Worm (Caenorhabditis elegans) whole organism, mixed stage, embryonic: ENCODE measurements around the gene dlat-1.

Source experiments
- M03D4.4 ChIP-seq: sonication (generic microtip); optimal IDR thresholded peaks from 2 replicates; lab custom pipeline; 2017; ENCODE audit warnings: mild to moderate bottlenecking, missing genetic modification characterization, missing compliant biosample characterization
- bed-3 ChIP-seq: fragments of 200-800 bp; sonication (Bioruptor generic); optimal IDR thresholded peaks from 3 replicates; lab custom pipeline; 2018; ENCODE audit warnings: mild to moderate bottlenecking, missing genetic modification characterization, moderate library complexity, missing compliant biosample characterization
- blmp-1 ChIP-seq: fragments of 150-350 bp; optimal IDR thresholded peaks from 2 replicates; lab custom pipeline; 2014; ENCODE audit warnings: missing biosample characterization, missing genetic modification characterization
- ceh-39 ChIP-seq: fragments of 150-350 bp; optimal IDR thresholded peaks from 2 replicates; lab custom pipeline; 2014; ENCODE audit warnings: missing biosample characterization, missing genetic modification characterization
- ceh-43 ChIP-seq: fragments of 200-800 bp; sonication (Bioruptor generic); optimal IDR thresholded peaks from 2 replicates; lab custom pipeline; 2018; ENCODE audit warnings: mild to moderate bottlenecking, missing genetic modification characterization, moderate library complexity, missing compliant biosample characterization
- ceh-83 ChIP-seq: fragments of 200-800 bp; sonication (Bioruptor generic); optimal IDR thresholded peaks from 2 replicates; lab custom pipeline; 2018; ENCODE audit warnings: mild to moderate bottlenecking, missing genetic modification characterization, missing compliant biosample characterization
- ces-1 ChIP-seq: fragments of 150-350 bp; optimal IDR thresholded peaks from 2 replicates; lab custom pipeline; 2014; ENCODE audit warnings: missing biosample characterization, missing genetic modification reagents, missing genetic modification characterization
- cnd-1 ChIP-seq: fragments of 200-800 bp; sonication (Bioruptor generic); optimal IDR thresholded peaks from 2 replicates; lab custom pipeline; 2018; ENCODE audit warnings: mild to moderate bottlenecking, missing genetic modification characterization, missing compliant biosample characterization
- drap-1 ChIP-seq: fragments of 200-800 bp; sonication (Bioruptor generic); optimal IDR thresholded peaks from 3 replicates; lab custom pipeline; 2018; ENCODE audit warnings: mild to moderate bottlenecking, missing genetic modification characterization, missing compliant biosample characterization
- elt-1 ChIP-seq: sonication (generic microtip); optimal IDR thresholded peaks from 2 replicates; lab custom pipeline; 2017; ENCODE audit warnings: missing genetic modification characterization, mild to moderate bottlenecking, missing compliant biosample characterization, antibody characterized with exemption, moderate library complexity, borderline replicate concordance; ENCODE audit not compliant: insufficient read depth
- elt-3 ChIP-seq: fragments of 150-350 bp; optimal IDR thresholded peaks from 2 replicates; lab custom pipeline; 2014; ENCODE audit warnings: missing biosample characterization, missing genetic modification characterization
- flh-1 ChIP-seq: fragments of 200-800 bp; sonication (Bioruptor generic); optimal IDR thresholded peaks from 2 replicates; lab custom pipeline; 2018; ENCODE audit warnings: mild to moderate bottlenecking, missing genetic modification characterization, moderate library complexity, missing compliant biosample characterization
- ham-2 ChIP-seq: fragments of 200-800 bp; sonication (Bioruptor generic); optimal IDR thresholded peaks from 2 replicates; lab custom pipeline; 2018; ENCODE audit warnings: mild to moderate bottlenecking, missing genetic modification characterization, missing compliant biosample characterization
- hlh-1 ChIP-seq: fragments of 150-350 bp; optimal IDR thresholded peaks from 2 replicates; lab custom pipeline; 2014; ENCODE audit warnings: missing biosample characterization, missing genetic modification reagents, missing genetic modification characterization
- lin-13 ChIP-seq: fragments of 150-350 bp; optimal IDR thresholded peaks from 2 replicates; lab custom pipeline; 2014; ENCODE audit warnings: missing biosample characterization, missing genetic modification characterization
- lin-32 ChIP-seq: fragments of 200-800 bp; sonication (Bioruptor generic); optimal IDR thresholded peaks from 2 replicates; lab custom pipeline; 2018; ENCODE audit warnings: mild to moderate bottlenecking, missing genetic modification characterization, missing compliant biosample characterization
- lsy-2 ChIP-seq: fragments of 150-350 bp; optimal IDR thresholded peaks from 2 replicates; lab custom pipeline; 2014; ENCODE audit warnings: missing biosample characterization, missing genetic modification characterization
- mab-5 ChIP-seq: fragments of 150-350 bp; optimal IDR thresholded peaks from 2 replicates; lab custom pipeline; 2014; ENCODE audit warnings: missing biosample characterization, missing genetic modification characterization
- mls-2 ChIP-seq: sonication (generic microtip); optimal IDR thresholded peaks from 2 replicates; lab custom pipeline; 2016; ENCODE audit warnings: mild to moderate bottlenecking, missing genetic modification characterization, moderate library complexity, missing compliant biosample characterization
- nhr-12 ChIP-seq: fragments of 150-350 bp; optimal IDR thresholded peaks from 2 replicates; lab custom pipeline; 2014; ENCODE audit warnings: missing biosample characterization, missing genetic modification characterization
- nhr-2 ChIP-seq: fragments of 150-350 bp; optimal IDR thresholded peaks from 2 replicates; lab custom pipeline; 2014; ENCODE audit warnings: missing biosample characterization, missing genetic modification characterization
- nhr-237 ChIP-seq: fragments of 150-350 bp; optimal IDR thresholded peaks from 2 replicates; lab custom pipeline; 2014; ENCODE audit warnings: missing biosample characterization, missing genetic modification characterization
- nhr-28 ChIP-seq: fragments of 150-350 bp; optimal IDR thresholded peaks from 2 replicates; lab custom pipeline; 2014; ENCODE audit warnings: missing biosample characterization, missing genetic modification characterization
- nhr-76 ChIP-seq: sonication (generic microtip); optimal IDR thresholded peaks from 2 replicates; lab custom pipeline; 2017; ENCODE audit warnings: missing biosample characterization, missing genetic modification characterization
- sem-2 ChIP-seq: fragments of 200-800 bp; sonication (Bioruptor generic); optimal IDR thresholded peaks from 2 replicates; lab custom pipeline; 2018; ENCODE audit warnings: mild to moderate bottlenecking, missing genetic modification characterization, missing compliant biosample characterization
- snpc-4 ChIP-seq: fragments of 150-350 bp; optimal IDR thresholded peaks from 2 replicates; lab custom pipeline; 2014; ENCODE audit warnings: missing biosample characterization, missing genetic modification characterization
- sptf-1 ChIP-seq: sonication (generic microtip); optimal IDR thresholded peaks from 2 replicates; lab custom pipeline; 2017; ENCODE audit warnings: mild to moderate bottlenecking, missing genetic modification characterization, moderate library complexity, missing compliant biosample characterization
- tbx-8 ChIP-seq: fragments of 200-800 bp; sonication (Bioruptor generic); optimal IDR thresholded peaks from 2 replicates; lab custom pipeline; 2018; ENCODE audit warnings: mild to moderate bottlenecking, missing genetic modification characterization, moderate library complexity, missing compliant biosample characterization
- unc-120 ChIP-seq: sonication (generic microtip); optimal IDR thresholded peaks from 2 replicates; lab custom pipeline; 2017; ENCODE audit warnings: missing genetic modification characterization, missing compliant biosample characterization; ENCODE audit not compliant: poor library complexity, severe bottlenecking
- unc-39 ChIP-seq: fragments of 150-350 bp; optimal IDR thresholded peaks from 2 replicates; lab custom pipeline; 2014; ENCODE audit warnings: missing biosample characterization, missing genetic modification characterization
- unc-62 ChIP-seq: fragments of 150-350 bp; optimal IDR thresholded peaks from 2 replicates; lab custom pipeline; 2014; ENCODE audit warnings: missing biosample characterization, missing genetic modification reagents, missing genetic modification characterization
- zip-8 ChIP-seq: fragments of 150-350 bp; optimal IDR thresholded peaks from 2 replicates; lab custom pipeline; 2014; ENCODE audit warnings: missing biosample characterization, missing genetic modification characterization
- ztf-11 ChIP-seq: fragments of 150-350 bp; optimal IDR thresholded peaks from 2 replicates; lab custom pipeline; 2014; ENCODE audit warnings: missing biosample characterization, missing genetic modification characterization

dlat-1 gene

DNA sequence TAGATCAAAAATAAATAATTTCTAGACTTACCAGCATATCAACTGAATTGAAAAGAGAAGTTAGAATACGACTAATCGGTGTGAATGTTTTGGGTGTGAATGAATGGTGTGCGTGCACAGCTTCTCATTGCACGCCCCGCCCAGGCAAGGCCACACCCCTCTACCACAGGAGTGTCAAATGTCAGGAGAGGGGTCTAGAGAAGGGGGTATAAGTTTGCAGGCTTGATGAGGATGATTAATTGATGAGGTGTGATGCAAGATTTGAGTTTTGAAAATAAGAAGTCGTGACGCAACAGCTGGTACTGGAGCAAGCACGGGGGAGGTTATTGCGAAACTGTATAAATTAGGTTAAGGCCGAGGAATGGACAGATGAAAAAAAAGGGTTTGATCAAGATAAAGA, 14.8 kb downstream of the dlat-1 start, which contains the start of gene egl-1:
Gene egl-1, minus strand, starts transcription at position 101 of the 400 bp plus-strand sequence.
- TF ChIP-seq zip-8 (tag; lab: Kevin White, UChicago) (peak; percentile 77), flh-1 (no peak), tbx-8 (GFP tag; lab: Kevin White, UChicago) (no peak), ceh-43 (GFP tag; lab: Kevin White, UChicago) (no peak)
- TF ChIP-seq, all 35 proteins: peak for 1

DNA sequence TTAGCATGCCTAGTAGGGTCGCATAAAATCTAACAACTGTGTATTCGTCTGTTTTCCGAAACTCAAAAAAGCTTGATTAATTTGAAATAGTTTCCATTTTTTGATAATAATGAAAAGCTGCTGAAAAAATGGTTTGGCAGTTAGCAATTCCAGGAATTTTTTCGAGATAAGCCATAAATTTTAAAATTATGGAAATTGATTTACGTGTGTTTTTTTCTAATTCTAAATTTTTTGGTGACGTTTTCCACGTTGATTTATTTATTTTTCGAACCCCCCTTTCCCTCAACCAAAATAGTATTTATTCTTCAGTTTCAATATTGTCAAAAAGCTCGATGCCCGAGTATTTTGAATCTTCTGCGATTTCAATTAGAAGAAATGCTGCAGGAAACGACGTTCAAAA, 18.2 kb downstream of the dlat-1 start, which contains the start of gene F23B12.1:
Gene F23B12.1, plus strand, starts transcription at position 301 of the 400 bp plus-strand sequence.
- TF ChIP-seq unc-62 (GFP tag; lab: Kevin White, UChicago) (no peak), nhr-28 (no peak), nhr-76 (tag; lab: Kevin White, UChicago) (no peak), M03D4.4 (no peak), sptf-1 (tag; lab: Kevin White, UChicago) (no peak), sem-2 (GFP tag; lab: Kevin White, UChicago) (no peak), mab-5 (tag; lab: Kevin White, UChicago) (no peak), cnd-1 (tag; lab: Kevin White, UChicago) (no peak), nhr-237 (tag; lab: Kevin White, UChicago) (no peak), mls-2 (tag; lab: Kevin White, UChicago) (no peak), elt-3 (no peak), lin-32 (GFP tag; lab: Kevin White, UChicago) (no peak), lin-13 (no peak), ham-2 (GFP tag; lab: Kevin White, UChicago) (no peak), flh-1 (no peak), nhr-2 (tag; lab: Kevin White, UChicago) (no peak), tbx-8 (GFP tag; lab: Kevin White, UChicago) (no peak), unc-120 (no peak)

DNA sequence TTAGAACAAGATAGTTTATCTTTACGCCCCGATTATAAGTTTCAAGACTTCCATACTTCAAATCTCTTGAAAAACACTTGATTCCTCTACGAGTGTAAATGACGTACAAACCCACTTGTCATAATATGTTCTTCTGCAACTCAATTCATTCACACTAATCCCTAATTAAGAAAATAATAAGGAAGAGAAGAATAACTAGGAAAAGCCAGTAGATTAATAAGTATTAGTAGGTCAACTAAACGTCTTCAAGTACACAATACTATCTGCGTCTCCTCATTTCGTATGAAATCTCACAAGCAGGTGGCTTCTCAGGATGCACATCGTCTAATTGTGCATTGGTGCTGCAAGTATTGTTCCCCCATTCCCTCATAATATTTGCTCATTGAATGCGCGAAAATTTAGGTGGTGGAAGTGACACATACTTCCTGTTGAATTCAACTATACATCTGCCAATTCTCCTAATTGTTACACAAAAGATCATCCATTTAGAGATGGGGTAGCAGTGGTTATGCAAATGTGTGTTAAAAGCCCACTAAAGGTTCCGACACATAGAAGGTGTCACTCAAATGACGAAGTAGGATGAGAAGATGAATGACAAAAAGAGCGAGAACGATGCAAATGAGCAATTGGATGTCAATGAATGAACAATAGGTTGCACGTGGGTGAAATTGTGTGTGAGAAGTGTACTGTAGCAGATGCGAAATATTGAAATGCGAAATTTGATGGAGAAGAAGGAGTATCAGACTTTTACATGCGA, 19.8 kb downstream of the dlat-1 start:
- TF ChIP-seq lin-32 (GFP tag; lab: Kevin White, UChicago) (no peak), nhr-12 (no peak), ces-1 (peak; percentile 59), nhr-237 (tag; lab: Kevin White, UChicago) (no peak), elt-1 (tag; lab: Kevin White, UChicago) (no peak), unc-62 (GFP tag; lab: Kevin White, UChicago) (no peak), hlh-1 (tag; lab: Kevin White, UChicago) (no peak), tbx-8 (GFP tag; lab: Kevin White, UChicago) (no peak), ham-2 (GFP tag; lab: Kevin White, UChicago) (no peak), cnd-1 (tag; lab: Kevin White, UChicago) (peak; percentile 21), mls-2 (tag; lab: Kevin White, UChicago) (peak; percentile 32), zip-8 (tag; lab: Kevin White, UChicago) (no peak), ceh-43 (GFP tag; lab: Kevin White, UChicago) (no peak), nhr-2 (tag; lab: Kevin White, UChicago) (peak; percentile 25), snpc-4 (tag; lab: Kevin White, UChicago) (no peak), lsy-2 (no peak), ztf-11 (tag; lab: Kevin White, UChicago) (no peak), unc-39 (tag; lab: Kevin White, UChicago) (no peak)

DNA sequence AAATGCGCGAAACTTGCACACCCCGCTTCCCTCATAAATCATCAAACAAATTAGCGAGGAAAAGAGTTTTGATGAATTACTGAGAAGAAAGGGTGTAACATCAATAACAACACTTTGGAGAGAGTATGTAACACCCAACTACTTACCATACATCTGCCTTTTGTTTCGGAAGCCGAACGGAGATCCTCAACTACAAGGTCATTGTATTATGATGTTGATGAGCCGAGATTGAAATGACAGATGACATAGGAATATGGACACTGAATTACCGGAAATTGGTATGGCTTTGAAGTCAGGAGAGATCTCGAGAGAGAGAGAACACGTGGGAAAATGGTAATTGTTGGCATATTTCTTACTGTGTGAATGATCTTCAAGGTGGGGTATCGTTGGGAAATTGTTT, 21.1 kb downstream of the dlat-1 start:
- peak; percentile 51 for TF ChIP-seq unc-62 (GFP tag; lab: Kevin White, UChicago)
- TF ChIP-seq ham-2 (GFP tag; lab: Kevin White, UChicago): peak; percentile 42
- no peak for TF ChIP-seq lsy-2
- no peak for TF ChIP-seq nhr-2 (tag; lab: Kevin White, UChicago)

DNA sequence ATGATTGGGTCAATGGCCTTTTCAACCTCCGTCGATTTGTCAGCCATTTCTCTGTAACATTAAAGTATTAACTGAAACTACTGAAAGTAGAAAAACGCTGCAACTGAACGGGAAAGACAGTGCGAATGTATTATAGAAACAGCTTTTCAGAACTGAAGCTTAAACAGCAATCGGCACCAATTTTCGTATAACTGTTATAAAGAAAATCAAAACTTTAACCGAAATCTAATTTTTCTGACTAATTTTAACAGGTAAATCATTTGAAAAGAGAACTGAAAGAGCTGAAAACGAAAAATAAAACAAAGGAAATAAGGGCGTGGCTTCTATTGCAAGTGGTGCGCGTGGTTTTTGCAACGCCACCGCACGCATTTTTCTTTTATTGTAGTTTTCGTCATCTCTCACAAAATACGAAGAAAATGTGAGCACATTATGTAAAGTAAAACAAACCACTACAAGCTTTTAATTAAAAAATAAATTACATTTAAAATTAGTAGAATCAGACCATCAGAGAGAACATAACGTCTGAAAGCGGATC, 22.1 kb downstream of the dlat-1 start, which contains the start of gene rrsr-1:
Gene rrsr-1, minus strand, starts transcription at position 51 of the 535 bp plus-strand sequence.
- TF ChIP-seq nhr-2 (tag; lab: Kevin White, UChicago): peak; percentile 12
- no peak for TF ChIP-seq unc-120
- TF ChIP-seq zip-8 (tag; lab: Kevin White, UChicago): no peak
- TF ChIP-seq nhr-237 (tag; lab: Kevin White, UChicago): no peak
- TF ChIP-seq lin-13: no peak
- peak; percentile 46 for TF ChIP-seq M03D4.4
- no peak for TF ChIP-seq snpc-4 (tag; lab: Kevin White, UChicago)
- no peak for TF ChIP-seq ztf-11 (tag; lab: Kevin White, UChicago)
- TF ChIP-seq ceh-83 (GFP tag; lab: Kevin White, UChicago): no peak
- no peak for TF ChIP-seq nhr-76 (tag; lab: Kevin White, UChicago)
- TF ChIP-seq unc-39 (tag; lab: Kevin White, UChicago): no peak
- TF ChIP-seq ceh-43 (GFP tag; lab: Kevin White, UChicago): no peak
- peak; percentile 36 for TF ChIP-seq sptf-1 (tag; lab: Kevin White, UChicago)
- no peak for TF ChIP-seq ces-1
- TF ChIP-seq elt-3: no peak
- TF ChIP-seq lin-32 (GFP tag; lab: Kevin White, UChicago): no peak
- TF ChIP-seq bed-3 (GFP tag; lab: Kevin White, UChicago): no peak
- TF ChIP-seq blmp-1: no peak
- TF ChIP-seq ceh-39 (tag; lab: Kevin White, UChicago): no peak
- no peak for TF ChIP-seq tbx-8 (GFP tag; lab: Kevin White, UChicago)
- peak; percentile 18 for TF ChIP-seq lsy-2
- TF ChIP-seq hlh-1 (tag; lab: Kevin White, UChicago): peak; percentile 12
- no peak for TF ChIP-seq unc-62 (GFP tag; lab: Kevin White, UChicago)
- TF ChIP-seq nhr-28: no peak
- TF ChIP-seq flh-1: no peak
- no peak for TF ChIP-seq cnd-1 (tag; lab: Kevin White, UChicago)
- TF ChIP-seq drap-1 (GFP tag; lab: Kevin White, UChicago): peak; percentile 54
- TF ChIP-seq sem-2 (GFP tag; lab: Kevin White, UChicago): no peak
- TF ChIP-seq mls-2 (tag; lab: Kevin White, UChicago): no peak
- no peak for TF ChIP-seq mab-5 (tag; lab: Kevin White, UChicago)
- no peak for TF ChIP-seq elt-1 (tag; lab: Kevin White, UChicago)
- no peak for TF ChIP-seq ham-2 (GFP tag; lab: Kevin White, UChicago)
